Worm (Caenorhabditis elegans) whole organism, L2 larva: Measurements from ENCODE around the gene F42C5.6.

ENCODE experiments used
- C34F6.9 ChIP-seq: fragments of 150-350 bp; optimal IDR thresholded peaks from 2 replicates; lab custom pipeline; 2014; ENCODE audit warnings: missing biosample characterization, missing genetic modification characterization
- F13H6.1 ChIP-seq: sonication (generic microtip); optimal IDR thresholded peaks from 2 replicates; lab custom pipeline; 2016; ENCODE audit warnings: missing genetic modification characterization, missing compliant biosample characterization
- R02D3.7 ChIP-seq: fragments of 150-350 bp; optimal IDR thresholded peaks from 2 replicates; lab custom pipeline; 2014; ENCODE audit warnings: missing biosample characterization, missing genetic modification characterization
- ZK546.5 ChIP-seq: sonication (generic microtip); optimal IDR thresholded peaks from 2 replicates; lab custom pipeline; 2017; ENCODE audit warnings: missing biosample characterization, missing genetic modification characterization
- alr-1 ChIP-seq: fragments of 150-350 bp; optimal IDR thresholded peaks from 2 replicates; lab custom pipeline; 2014; ENCODE audit warnings: missing biosample characterization, missing genetic modification characterization
- aly-2 ChIP-seq: fragments of 150-350 bp; optimal IDR thresholded peaks from 2 replicates; lab custom pipeline; 2014; ENCODE audit warnings: missing biosample characterization, missing genetic modification characterization
- blmp-1 ChIP-seq: sonication (generic microtip); optimal IDR thresholded peaks from 2 replicates; lab custom pipeline; 2017; ENCODE audit warnings: missing genetic modification characterization, mild to moderate bottlenecking, missing compliant biosample characterization, antibody characterized with exemption, moderate library complexity; ENCODE audit not compliant: insufficient read depth
- ceh-16 ChIP-seq: fragments of 150-350 bp; optimal IDR thresholded peaks from 2 replicates; lab custom pipeline; 2014; ENCODE audit warnings: missing biosample characterization, missing genetic modification characterization
- ceh-82 ChIP-seq: fragments of 150-350 bp; optimal IDR thresholded peaks from 2 replicates; lab custom pipeline; 2014; ENCODE audit warnings: missing biosample characterization, missing genetic modification characterization
- crh-2 ChIP-seq: sonication (generic microtip); optimal IDR thresholded peaks from 2 replicates; lab custom pipeline; 2017; ENCODE audit warnings: missing biosample characterization, missing genetic modification characterization
- dmd-4 ChIP-seq: sonication (generic microtip); optimal IDR thresholded peaks from 2 replicates; lab custom pipeline; 2017; ENCODE audit warnings: missing biosample characterization, missing genetic modification characterization
- egl-27 ChIP-seq: sonication (generic microtip); optimal IDR thresholded peaks from 3 replicates; lab custom pipeline; 2017; ENCODE audit warnings: missing biosample characterization, missing genetic modification reagents, missing genetic modification characterization
- elt-1 ChIP-seq: fragments of 150-350 bp; optimal IDR thresholded peaks from 2 replicates; lab custom pipeline; 2014; ENCODE audit warnings: missing biosample characterization, missing genetic modification characterization
- fos-1 ChIP-seq: fragments of 150-350 bp; optimal IDR thresholded peaks from 2 replicates; lab custom pipeline; 2014; ENCODE audit warnings: missing biosample characterization, missing genetic modification characterization
- gmeb-1 ChIP-seq: fragments of 150-350 bp; optimal IDR thresholded peaks from 2 replicates; lab custom pipeline; 2014; ENCODE audit warnings: missing biosample characterization, missing genetic modification characterization
- lin-11 ChIP-seq: fragments of 150-350 bp; sonication (generic microtip); optimal IDR thresholded peaks from 2 replicates; lab custom pipeline; 2014; ENCODE audit warnings: missing biosample characterization, missing genetic modification characterization, inconsistent platforms, mixed read lengths
- lin-13 ChIP-seq: fragments of 150-350 bp; optimal IDR thresholded peaks from 2 replicates; lab custom pipeline; 2014; ENCODE audit warnings: missing biosample characterization, missing genetic modification reagents, missing genetic modification characterization
- lin-39 ChIP-seq: fragments of 150-350 bp; optimal IDR thresholded peaks from 2 replicates; lab custom pipeline; 2014; ENCODE audit warnings: missing biosample characterization, missing genetic modification reagents, missing genetic modification characterization
- lsy-2 ChIP-seq, 2 experiments: fragments of 150-350 bp in 1 of 2; sonication (generic microtip) in 1 of 2; optimal IDR thresholded peaks; 2 replicates each; lab custom pipeline; 2014 to 2017; ENCODE audit warnings: missing biosample characterization in 2 of 2, missing genetic modification characterization in 2 of 2
- mab-5 ChIP-seq: fragments of 150-350 bp; optimal IDR thresholded peaks from 2 replicates; lab custom pipeline; 2014; ENCODE audit warnings: missing biosample characterization, missing genetic modification characterization
- mbf-1 ChIP-seq: sonication (generic microtip); optimal IDR thresholded peaks from 2 replicates; lab custom pipeline; 2017; ENCODE audit warnings: missing biosample characterization, missing genetic modification characterization
- mdl-1 ChIP-seq, 2 experiments: fragments of 150-350 bp in 1 of 2; sonication (generic microtip) in 1 of 2; optimal IDR thresholded peaks; 2 replicates each; lab custom pipeline; 2017; ENCODE audit warnings: missing biosample characterization in 2 of 2, missing genetic modification characterization in 2 of 2
- nhr-10 ChIP-seq: sonication (generic microtip); optimal IDR thresholded peaks from 2 replicates; lab custom pipeline; 2017; ENCODE audit warnings: missing biosample characterization, missing genetic modification characterization
- nhr-11 ChIP-seq: fragments of 150-350 bp; optimal IDR thresholded peaks from 2 replicates; lab custom pipeline; 2014; ENCODE audit warnings: missing biosample characterization, missing genetic modification characterization
- nhr-12 ChIP-seq: fragments of 150-350 bp; optimal IDR thresholded peaks from 2 replicates; lab custom pipeline; 2014; ENCODE audit warnings: missing biosample characterization, missing genetic modification characterization
- nhr-129 ChIP-seq: fragments of 150-350 bp; optimal IDR thresholded peaks from 2 replicates; lab custom pipeline; 2014; ENCODE audit warnings: missing biosample characterization, missing genetic modification characterization
- nhr-23 ChIP-seq: fragments of 150-350 bp; optimal IDR thresholded peaks from 2 replicates; lab custom pipeline; 2014; ENCODE audit warnings: missing biosample characterization, missing genetic modification reagents, missing genetic modification characterization
- nhr-237 ChIP-seq: fragments of 150-350 bp; optimal IDR thresholded peaks from 2 replicates; lab custom pipeline; 2014; ENCODE audit warnings: missing biosample characterization, missing genetic modification characterization
- nhr-25 ChIP-seq: fragments of 150-350 bp; sonication (generic microtip); optimal IDR thresholded peaks from 3 replicates; lab custom pipeline; 2014; ENCODE audit warnings: missing biosample characterization, missing genetic modification characterization
- nhr-6 ChIP-seq: fragments of 150-350 bp; optimal IDR thresholded peaks from 2 replicates; lab custom pipeline; 2014; ENCODE audit warnings: missing biosample characterization, missing genetic modification characterization
- nhr-77 ChIP-seq: fragments of 150-350 bp; optimal IDR thresholded peaks from 2 replicates; lab custom pipeline; 2014; ENCODE audit warnings: missing biosample characterization, missing genetic modification characterization
- peb-1 ChIP-seq: fragments of 150-350 bp; optimal IDR thresholded peaks from 2 replicates; lab custom pipeline; 2014; ENCODE audit warnings: missing biosample characterization, missing genetic modification characterization
- sem-4 ChIP-seq: fragments of 150-350 bp; optimal IDR thresholded peaks from 2 replicates; lab custom pipeline; 2014; ENCODE audit warnings: missing biosample characterization, missing genetic modification reagents, missing genetic modification characterization
- skn-1 ChIP-seq: sonication (generic microtip); optimal IDR thresholded peaks from 2 replicates; lab custom pipeline; 2017; ENCODE audit warnings: missing biosample characterization, missing genetic modification characterization
- sma-3 ChIP-seq: sonication (generic microtip); optimal IDR thresholded peaks from 2 replicates; lab custom pipeline; 2016; ENCODE audit warnings: missing genetic modification reagents, missing genetic modification characterization, missing compliant biosample characterization
- sma-9 ChIP-seq, 2 experiments: fragments of 150-350 bp in 1 of 2; sonication (generic microtip) in 1 of 2; optimal IDR thresholded peaks; 2 replicates each; lab custom pipeline; 2014 to 2016; ENCODE audit warnings: missing genetic modification characterization in 2 of 2, mild to moderate bottlenecking in 1 of 2, missing biosample characterization in 1 of 2, missing compliant biosample characterization in 1 of 2, missing genetic modification reagents in 1 of 2, moderate library complexity in 1 of 2
- snpc-4 ChIP-seq: fragments of 150-350 bp; optimal IDR thresholded peaks from 2 replicates; lab custom pipeline; 2014; ENCODE audit warnings: missing biosample characterization, missing genetic modification characterization
- unc-39 ChIP-seq: fragments of 150-350 bp; optimal IDR thresholded peaks from 2 replicates; lab custom pipeline; 2014; ENCODE audit warnings: missing biosample characterization, missing genetic modification characterization
- unc-55 ChIP-seq: fragments of 150-350 bp; sonication (generic microtip); optimal IDR thresholded peaks from 3 replicates; lab custom pipeline; 2014; ENCODE audit warnings: missing biosample characterization, missing genetic modification reagents, missing genetic modification characterization
- unc-62 ChIP-seq: fragments of 150-350 bp; optimal IDR thresholded peaks from 2 replicates; lab custom pipeline; 2014; ENCODE audit warnings: missing biosample characterization, missing genetic modification reagents, missing genetic modification characterization
- zag-1 ChIP-seq: fragments of 150-350 bp; optimal IDR thresholded peaks from 2 replicates; lab custom pipeline; 2014; ENCODE audit warnings: missing biosample characterization, missing genetic modification characterization
- ztf-1 ChIP-seq: fragments of 200-800 bp; sonication (Bioruptor generic); conservative IDR thresholded peaks from 2 replicates; pipeline ENCODE4 v1.3.6; 2022; ENCODE audit warnings: missing genetic modification characterization, missing compliant biosample characterization
- ztf-11 ChIP-seq: sonication (generic microtip); optimal IDR thresholded peaks from 2 replicates; lab custom pipeline; 2017; ENCODE audit warnings: missing biosample characterization, missing genetic modification characterization
- ztf-4 ChIP-seq: fragments of 150-350 bp; optimal IDR thresholded peaks from 2 replicates; lab custom pipeline; 2014; ENCODE audit warnings: missing biosample characterization, missing genetic modification characterization

Gene F42C5.6

DNA sequence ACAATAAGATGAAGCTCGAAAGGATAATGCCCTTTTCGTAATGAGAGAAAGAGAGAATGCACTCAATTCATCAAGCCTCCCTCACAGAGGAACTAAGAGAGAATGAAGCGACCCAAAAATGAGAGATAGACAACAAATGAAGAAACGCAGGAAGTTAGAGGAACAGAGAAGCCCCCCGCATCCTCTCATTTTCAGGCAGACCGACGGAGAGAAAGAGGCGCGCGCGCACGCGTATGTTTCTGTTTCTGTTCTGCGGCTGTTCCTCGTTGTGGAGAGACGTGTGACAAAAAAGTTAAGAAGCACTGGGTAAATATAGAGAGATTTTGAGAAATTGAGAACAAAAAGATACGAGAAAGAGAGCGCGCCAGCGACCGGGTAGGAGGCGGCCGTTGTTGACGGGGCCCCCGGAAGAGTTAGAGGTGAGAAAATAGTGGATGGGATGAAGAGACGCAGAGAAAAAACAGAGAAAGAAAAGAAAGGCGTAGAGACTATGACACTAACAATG is 11.1 kb upstream of the F42C5.6 start (continued):
- peak; percentile 38 for TF ChIP-seq zag-1
- TF ChIP-seq lsy-2 (tag; optimal IDR thresholded peaks at IDR 0.05; lab: Kevin White, UChicago), result peak; percentile 21 to 82
- peak; percentile 83 for TF ChIP-seq crh-2 (tag; lab: Kevin White, UChicago)
- no peak for TF ChIP-seq nhr-10 (tag; lab: Kevin White, UChicago)
- TF ChIP-seq dmd-4, result no peak
- TF ChIP-seq unc-62 (GFP tag; lab: Kevin White, UChicago), result peak; percentile 60
- TF ChIP-seq sem-4 (tag; lab: Kevin White, UChicago), result peak; percentile 79
- peak; percentile 53 for TF ChIP-seq nhr-6 (tag; lab: Kevin White, UChicago)
- TF ChIP-seq unc-55, result peak; percentile 62
- peak; percentile 59 for TF ChIP-seq ceh-16 (tag; lab: Kevin White, UChicago)
- no peak for TF ChIP-seq nhr-23 (tag; lab: Kevin White, UChicago)
- TF ChIP-seq blmp-1 (tag; lab: Kevin White, UChicago), result peak; percentile 28
- peak; percentile 21 for TF ChIP-seq ZK546.5 (tag; lab: Kevin White, UChicago)
- no peak for TF ChIP-seq nhr-12
- TF ChIP-seq nhr-237 (tag; lab: Kevin White, UChicago), result no peak
- TF ChIP-seq snpc-4, result peak; percentile 31
- peak; percentile 71 for TF ChIP-seq lin-13 (GFP tag; lab: Kevin White, UChicago)
- peak; percentile 2 for TF ChIP-seq lin-11 (tag; lab: Kevin White, UChicago)
- TF ChIP-seq elt-1 (tag; lab: Kevin White, UChicago), result no peak
- peak; percentile 57 for TF ChIP-seq gmeb-1 (tag; lab: Kevin White, UChicago)
- TF ChIP-seq lin-39 (tag; lab: Kevin White, UChicago), result no peak
- no peak for TF ChIP-seq skn-1 (tag; lab: Kevin White, UChicago)
- TF ChIP-seq mdl-1 (tag; optimal IDR thresholded peaks at IDR 0.05; lab: Kevin White, UChicago), result peak; percentile 89 to 93
- TF ChIP-seq unc-39 (tag; lab: Kevin White, UChicago), result no peak
- peak; percentile 62 for TF ChIP-seq ztf-4 (tag; lab: Kevin White, UChicago)
- peak; percentile 75 for TF ChIP-seq nhr-129 (tag; lab: Kevin White, UChicago)
- no peak for TF ChIP-seq ztf-1 (GFP tag; lab: Robert Waterston, UW)

ce11 chrIV:7318900-7319299 is 10.0 kb upstream of the F42C5.6 start:
- TF ChIP-seq nhr-237 (tag; lab: Kevin White, UChicago) (no peak), dmd-4 (no peak), mdl-1 (tag; optimal IDR thresholded peaks at IDR 0.05; lab: Kevin White, UChicago) (peak in 1 of 2 experiments; percentile 6), nhr-77 (tag; lab: Kevin White, UChicago) (no peak), ztf-11 (tag; lab: Kevin White, UChicago) (no peak), lsy-2 (tag; optimal IDR thresholded peaks at IDR 0.05; lab: Kevin White, UChicago) (peak in 1 of 2 experiments; percentile 14), sma-9 (GFP tag; optimal IDR thresholded peaks at IDR 0.05; lab: Kevin White, UChicago) (peak; percentile 21), sma-9 (tag; optimal IDR thresholded peaks at IDR 0.05; lab: Kevin White, UChicago) (no peak), mab-5 (tag; lab: Kevin White, UChicago) (peak; percentile 73)
- TF ChIP-seq, all 48 proteins: peak for 4

- TF ChIP-seq C34F6.9 (tag; lab: Kevin White, UChicago) (peak; percentile 44), ztf-1 (GFP tag; lab: Robert Waterston, UW) (no peak), nhr-129 (tag; lab: Kevin White, UChicago) (peak; percentile 16), alr-1 (tag; lab: Kevin White, UChicago) (no peak), fos-1 (tag; lab: Kevin White, UChicago) (no peak), ceh-82 (no peak), R02D3.7 (tag; lab: Kevin White, UChicago) (no peak), nhr-237 (tag; lab: Kevin White, UChicago) (no peak), sma-9 (GFP tag; optimal IDR thresholded peaks at IDR 0.05; lab: Kevin White, UChicago) (peak; percentile 16), sma-9 (tag; optimal IDR thresholded peaks at IDR 0.05; lab: Kevin White, UChicago) (no peak), peb-1 (tag; lab: Kevin White, UChicago) (no peak), blmp-1 (tag; lab: Kevin White, UChicago) (peak; percentile 19), gmeb-1 (tag; lab: Kevin White, UChicago) (no peak), mab-5 (tag; lab: Kevin White, UChicago) (no peak), nhr-11 (tag; lab: Kevin White, UChicago) (no peak), nhr-6 (tag; lab: Kevin White, UChicago) (peak; percentile 5), lin-11 (tag; lab: Kevin White, UChicago) (no peak), ztf-11 (tag; lab: Kevin White, UChicago) (no peak), egl-27 (tag; lab: Kevin White, UChicago) (no peak), ceh-16 (tag; lab: Kevin White, UChicago) (no peak), ZK546.5 (tag; lab: Kevin White, UChicago) (no peak), nhr-77 (tag; lab: Kevin White, UChicago) (no peak), nhr-12 (no peak), snpc-4 (no peak), nhr-25 (tag; lab: Kevin White, UChicago) (peak; percentile 47), sma-3 (GFP tag; lab: Kevin White, UChicago) (no peak), aly-2 (tag; lab: Kevin White, UChicago) (no peak), nhr-10 (tag; lab: Kevin White, UChicago) (no peak), F13H6.1 (tag; lab: Kevin White, UChicago) (no peak), mbf-1 (no peak), lsy-2 (tag; optimal IDR thresholded peaks at IDR 0.05; lab: Kevin White, UChicago) (peak in 1 of 2 experiments; percentile 43), crh-2 (tag; lab: Kevin White, UChicago) (peak; percentile 1), dmd-4 (no peak), unc-39 (tag; lab: Kevin White, UChicago) (no peak)
- TF ChIP-seq, all 48 proteins: peak for 8
Observed at ce11 chrIV:7317829-7318529, 9.1 kb upstream of the F42C5.6 start.
